Fruit fly (Drosophila melanogaster) whole organism, prepupa: Measurements from ENCODE around the gene TfIIFalpha.
A peak's percentile ranks its signal among the peaks of the same experiment; 100 is the strongest.

Experiments used
- Blimp-1 ChIP-seq: fragments of 200-800 bp; sonication (Bioruptor generic); optimal IDR thresholded peaks from 3 replicates; lab custom pipeline; 2017; ENCODE audit warnings: missing biosample characterization, missing genetic modification characterization, mild to moderate bottlenecking, moderate library complexity, missing genetic modification reagents
- CG10631 ChIP-seq: fragments of 200-800 bp; sonication (Bioruptor generic); optimal IDR thresholded peaks from 2 replicates; lab custom pipeline; 2016; ENCODE audit warnings: missing biosample characterization, missing genetic modification characterization
- CG10669 ChIP-seq: fragments of 200-800 bp; sonication (Bioruptor generic); optimal IDR thresholded peaks from 3 replicates; lab custom pipeline; 2018; ENCODE audit warnings: missing biosample characterization, mild to moderate bottlenecking, missing genetic modification characterization, moderate library complexity
- CG11294 ChIP-seq: fragments of 200-800 bp; sonication (Bioruptor generic); IDR thresholded peaks from 2 replicates; pipeline ENCODE4 v1.3.6; 2022; ENCODE audit warnings: missing biosample characterization, missing genetic modification characterization
- CG11762 ChIP-seq: fragments of 200-800 bp; sonication (Bioruptor generic); optimal IDR thresholded peaks from 3 replicates; lab custom pipeline; 2016; ENCODE audit warnings: missing biosample characterization, missing genetic modification characterization; ENCODE audit not compliant: insufficient read depth
- CG11902 ChIP-seq: fragments of 200-800 bp; sonication (Bioruptor generic); optimal IDR thresholded peaks from 3 replicates; lab custom pipeline; 2016; ENCODE audit warnings: missing biosample characterization, missing genetic modification characterization
- CG15336 ChIP-seq: fragments of 200-800 bp; sonication (Bioruptor generic); IDR thresholded peaks from 2 replicates; pipeline ENCODE4 v1.3.6; 2022; ENCODE audit warnings: missing biosample characterization, missing genetic modification characterization
- CG16779 ChIP-seq: fragments of 200-800 bp; sonication (Bioruptor generic); optimal IDR thresholded peaks from 3 replicates; lab custom pipeline; 2017; ENCODE audit warnings: missing biosample characterization, mild to moderate bottlenecking, missing genetic modification characterization
- CG3032 ChIP-seq: fragments of 200-800 bp; optimal IDR thresholded peaks from 2 replicates; lab custom pipeline; 2019; ENCODE audit warnings: missing biosample characterization, mild to moderate bottlenecking, missing genetic modification characterization, moderate library complexity
- CG31627 ChIP-seq: fragments of 200-800 bp; sonication (Bioruptor generic); optimal IDR thresholded peaks from 3 replicates; lab custom pipeline; 2016; ENCODE audit warnings: missing biosample characterization, missing genetic modification characterization
- CG32006 ChIP-seq: fragments of 200-800 bp; sonication (Bioruptor generic); optimal IDR thresholded peaks from 3 replicates; lab custom pipeline; 2017; ENCODE audit warnings: missing biosample characterization, mild to moderate bottlenecking, missing genetic modification characterization
- CG34406 ChIP-seq: fragments of 200-800 bp; sonication (Bioruptor generic); optimal IDR thresholded peaks from 3 replicates; lab custom pipeline; 2016; ENCODE audit warnings: missing biosample characterization, missing genetic modification characterization
- CG3919 ChIP-seq: fragments of 200-800 bp; sonication (Bioruptor generic); optimal IDR thresholded peaks from 3 replicates; lab custom pipeline; 2016; ENCODE audit warnings: missing biosample characterization, missing genetic modification characterization
- CG4318 ChIP-seq: fragments of 200-800 bp; sonication (Bioruptor generic); optimal IDR thresholded peaks from 3 replicates; lab custom pipeline; 2017; ENCODE audit warnings: missing biosample characterization, mild to moderate bottlenecking, missing genetic modification characterization
- CG6163 ChIP-seq: fragments of 200-800 bp; sonication (Bioruptor generic); IDR thresholded peaks from 3 replicates; pipeline ENCODE4 v1.3.6; 2022; ENCODE audit warnings: missing biosample characterization, missing genetic modification characterization
- CG6854 ChIP-seq: fragments of 200-800 bp; sonication (Bioruptor generic); optimal IDR thresholded peaks from 2 replicates; lab custom pipeline; 2017; ENCODE audit warnings: missing biosample characterization, mild to moderate bottlenecking, missing genetic modification characterization
- CG8319 ChIP-seq: fragments of 200-800 bp; sonication (Bioruptor generic); optimal IDR thresholded peaks from 3 replicates; lab custom pipeline; 2016; ENCODE audit warnings: missing biosample characterization, missing genetic modification characterization
- CG8632 ChIP-seq: fragments of 200-800 bp; sonication (Bioruptor generic); optimal IDR thresholded peaks from 3 replicates; lab custom pipeline; 2016; ENCODE audit warnings: missing biosample characterization, missing genetic modification characterization
- CG9139 ChIP-seq: fragments of 200-800 bp; sonication (Bioruptor generic); optimal IDR thresholded peaks from 3 replicates; lab custom pipeline; 2017; ENCODE audit warnings: missing biosample characterization, mild to moderate bottlenecking, missing genetic modification characterization
- Eip75B ChIP-seq: fragments of 200-800 bp; sonication (Bioruptor generic); optimal IDR thresholded peaks from 3 replicates; lab custom pipeline; 2016; ENCODE audit warnings: missing biosample characterization, missing genetic modification characterization
- Eip78C ChIP-seq: fragments of 200-800 bp; sonication (Bioruptor generic); peaks from one replicate; lab custom pipeline; 2016; ENCODE audit warnings: missing biosample characterization, missing genetic modification characterization
- Eip93F ChIP-seq: fragments of 200-800 bp; sonication (Bioruptor generic); optimal IDR thresholded peaks from 2 replicates; lab custom pipeline; 2016; ENCODE audit warnings: missing biosample characterization, mild to moderate bottlenecking, missing genetic modification characterization
- Ets21C ChIP-seq: fragments of 200-800 bp; sonication (Bioruptor generic); optimal IDR thresholded peaks from 3 replicates; lab custom pipeline; 2016; ENCODE audit warnings: missing biosample characterization, missing genetic modification characterization
- Ets96B ChIP-seq: fragments of 200-800 bp; optimal IDR thresholded peaks from 2 replicates; lab custom pipeline; 2019; ENCODE audit warnings: missing biosample characterization, mild to moderate bottlenecking, missing genetic modification characterization, moderate library complexity
- Gug ChIP-seq: fragments of 200-800 bp; sonication (Bioruptor generic); IDR thresholded peaks from 2 replicates; pipeline ENCODE4 v1.3.6; 2022; ENCODE audit warnings: missing biosample characterization, missing genetic modification characterization
- Hr38 ChIP-seq: sonication (Bioruptor generic); optimal IDR thresholded peaks from 2 replicates; lab custom pipeline; 2016; ENCODE audit warnings: missing biosample characterization, missing genetic modification characterization
- Hr39 ChIP-seq: fragments of 200-800 bp; sonication (Bioruptor generic); optimal IDR thresholded peaks from 2 replicates; lab custom pipeline; 2016; ENCODE audit warnings: missing biosample characterization, missing genetic modification characterization
- Hr4 ChIP-seq: fragments of 200-800 bp; sonication (Bioruptor generic); optimal IDR thresholded peaks from 3 replicates; lab custom pipeline; 2016; ENCODE audit warnings: missing biosample characterization, missing genetic modification characterization
- Lpt ChIP-seq: fragments of 200-800 bp; sonication (Bioruptor generic); optimal IDR thresholded peaks from 3 replicates; lab custom pipeline; 2016; ENCODE audit warnings: missing biosample characterization, missing genetic modification characterization
- Met ChIP-seq: fragments of 200-800 bp; sonication (Bioruptor generic); optimal IDR thresholded peaks from 3 replicates; lab custom pipeline; 2016; ENCODE audit warnings: missing biosample characterization, missing genetic modification characterization
- OdsH ChIP-seq: fragments of 200-800 bp; sonication (Bioruptor generic); optimal IDR thresholded peaks from 3 replicates; lab custom pipeline; 2016; ENCODE audit warnings: missing biosample characterization, missing genetic modification characterization
- Sox15 ChIP-seq: fragments of 200-800 bp; sonication (Bioruptor generic); optimal IDR thresholded peaks from 3 replicates; lab custom pipeline; 2016; ENCODE audit warnings: missing biosample characterization, missing genetic modification characterization
- achi ChIP-seq: fragments of 200-800 bp; sonication (Bioruptor generic); optimal IDR thresholded peaks from 3 replicates; lab custom pipeline; 2016; ENCODE audit warnings: missing biosample characterization, missing genetic modification characterization
- acj6 ChIP-seq: fragments of 200-800 bp; sonication (Bioruptor generic); optimal IDR thresholded peaks from 3 replicates; lab custom pipeline; 2016; ENCODE audit warnings: missing biosample characterization, missing genetic modification characterization
- cyc ChIP-seq: fragments of 200-800 bp; sonication (Bioruptor generic); optimal IDR thresholded peaks from 3 replicates; lab custom pipeline; 2016; ENCODE audit warnings: missing biosample characterization, missing genetic modification characterization
- dac ChIP-seq: fragments of 200-800 bp; sonication (Bioruptor generic); optimal IDR thresholded peaks from 2 replicates; lab custom pipeline; 2017; ENCODE audit warnings: missing biosample characterization, mild to moderate bottlenecking, missing genetic modification characterization
- dsx ChIP-seq: fragments of 200-800 bp; optimal IDR thresholded peaks from 3 replicates; lab custom pipeline; 2019; ENCODE audit warnings: missing biosample characterization, mild to moderate bottlenecking, missing genetic modification characterization, moderate library complexity; ENCODE audit not compliant: poor library complexity, severe bottlenecking
- eg ChIP-seq: fragments of 200-800 bp; sonication (Bioruptor generic); IDR thresholded peaks from 3 replicates; pipeline ENCODE4 v1.3.6; 2022; ENCODE audit warnings: missing biosample characterization, missing genetic modification characterization
- esn ChIP-seq: fragments of 200-800 bp; sonication (Bioruptor generic); optimal IDR thresholded peaks from 2 replicates; lab custom pipeline; 2016; ENCODE audit warnings: missing biosample characterization, mild to moderate bottlenecking, missing genetic modification characterization, moderate library complexity
- fd59A ChIP-seq: fragments of 200-800 bp; sonication (Bioruptor generic); optimal IDR thresholded peaks from 2 replicates; lab custom pipeline; 2017; ENCODE audit warnings: missing biosample characterization, mild to moderate bottlenecking, missing genetic modification characterization, missing genetic modification reagents
- fd85E ChIP-seq: fragments of 200-800 bp; sonication (Bioruptor generic); optimal IDR thresholded peaks from 3 replicates; lab custom pipeline; 2016; ENCODE audit warnings: missing biosample characterization, missing genetic modification characterization
- fkh ChIP-seq: fragments of 200-800 bp; sonication (Bioruptor generic); optimal IDR thresholded peaks from 3 replicates; lab custom pipeline; 2017; ENCODE audit warnings: missing biosample characterization, mild to moderate bottlenecking, missing genetic modification characterization, moderate library complexity
- lz ChIP-seq: fragments of 200-800 bp; sonication (Bioruptor generic); optimal IDR thresholded peaks from 3 replicates; lab custom pipeline; 2016; ENCODE audit warnings: missing biosample characterization, missing genetic modification characterization
- pdm3 ChIP-seq: fragments of 200-800 bp; sonication (Bioruptor generic); optimal IDR thresholded peaks from 3 replicates; lab custom pipeline; 2016; ENCODE audit warnings: missing biosample characterization, missing genetic modification characterization
- salr ChIP-seq, 2 experiments: fragments of 200-800 bp; sonication (Bioruptor generic); optimal IDR thresholded peaks; 3 replicates each; lab custom pipeline; 2016 to 2018; ENCODE audit warnings: missing biosample characterization in 2 of 2, missing genetic modification characterization in 2 of 2, mild to moderate bottlenecking in 1 of 2
- spab ChIP-seq: fragments of 200-800 bp; sonication (Bioruptor generic); optimal IDR thresholded peaks from 2 replicates; lab custom pipeline; 2017; ENCODE audit warnings: missing biosample characterization, mild to moderate bottlenecking, missing genetic modification characterization, missing genetic modification reagents
- ss ChIP-seq, 2 experiments: fragments of 200-800 bp; sonication (Bioruptor generic); optimal IDR thresholded peaks; 2 replicates in 1 of 2; 3 replicates in 1 of 2; lab custom pipeline; 2017 to 2018; ENCODE audit warnings: mild to moderate bottlenecking in 2 of 2, missing biosample characterization in 2 of 2, missing genetic modification characterization in 2 of 2, moderate library complexity in 1 of 2
- svp ChIP-seq: fragments of 200-800 bp; sonication (Bioruptor generic); peaks from one replicate; lab custom pipeline; 2016; ENCODE audit warnings: missing biosample characterization, missing genetic modification characterization
- topi ChIP-seq: fragments of 200-800 bp; sonication (Bioruptor generic); optimal IDR thresholded peaks from 3 replicates; lab custom pipeline; 2016; ENCODE audit warnings: missing biosample characterization, missing genetic modification characterization
- vri ChIP-seq: fragments of 200-800 bp; sonication (Bioruptor generic); optimal IDR thresholded peaks from 3 replicates; lab custom pipeline; 2016; ENCODE audit warnings: missing biosample characterization, mild to moderate bottlenecking, missing genetic modification characterization

TfIIFalpha gene

DNA sequence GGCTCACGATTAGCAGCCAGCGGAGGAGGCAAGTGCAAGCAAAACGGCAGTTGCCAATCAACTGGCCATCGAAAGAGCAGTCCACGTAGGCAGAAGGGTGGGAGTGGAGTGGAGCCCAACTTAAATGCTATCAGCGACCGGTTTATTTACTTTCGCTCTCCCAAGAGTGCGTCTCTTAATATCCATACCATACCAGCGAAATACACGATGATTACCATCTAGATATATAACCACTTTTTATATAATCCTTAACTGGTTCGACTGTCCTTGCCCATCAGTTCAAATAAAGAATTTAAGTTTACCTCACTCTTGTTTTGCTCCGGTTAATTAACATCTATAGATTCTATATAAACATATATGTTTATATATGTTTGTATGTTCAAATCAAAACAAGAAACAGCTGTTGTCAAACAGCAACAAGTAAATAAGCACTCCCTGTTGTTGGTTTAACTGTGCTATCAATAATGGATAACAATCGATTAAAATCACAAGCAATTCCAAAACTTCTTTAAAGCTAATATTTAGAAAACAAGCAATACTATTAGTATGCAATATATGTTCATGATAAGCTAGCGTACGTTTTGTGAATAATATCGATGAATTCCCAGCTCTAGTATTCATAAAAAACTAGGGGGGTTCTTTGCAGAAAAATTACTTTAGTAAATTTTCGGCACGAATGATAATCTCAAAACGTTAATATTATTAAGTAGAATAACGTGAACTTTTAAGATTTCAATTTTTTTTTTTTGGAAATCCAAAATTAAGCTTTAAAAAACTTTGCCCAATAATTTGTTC lies 6.6 kb upstream of the TfIIFalpha start:
- TF ChIP-seq salr (GFP tag; optimal IDR thresholded peaks at IDR 0.05; lab: Kevin White, UChicago), result no peak
- peak; percentile 29 for TF ChIP-seq fd85E (GFP tag; lab: Kevin White, UChicago)
- no peak for TF ChIP-seq CG8632 (GFP tag; lab: Kevin White, UChicago)
- peak; percentile 61; the same call in 1 of the 3 replicates for TF ChIP-seq CG6163 (GFP tag; lab: Robert Waterston, UW)
- TF ChIP-seq CG11294, result no peak
- no peak for TF ChIP-seq Gug (GFP tag; lab: Robert Waterston, UW)
- TF ChIP-seq Lpt, result no peak
- no peak for TF ChIP-seq Eip93F
- TF ChIP-seq Hr4 (GFP tag; lab: Kevin White, UChicago), result peak; percentile 60
- TF ChIP-seq CG9139, result no peak
- no peak for TF ChIP-seq CG4318 (GFP tag; lab: Kevin White, UChicago)
- no peak for TF ChIP-seq spab (GFP tag; lab: Kevin White, UChicago)
- TF ChIP-seq dac (GFP tag; lab: Kevin White, UChicago), result no peak
- TF ChIP-seq CG10631 (GFP tag; lab: Kevin White, UChicago), result peak; percentile 37
- peak; percentile 57; the same call in 1 of the 3 replicates for TF ChIP-seq eg (GFP tag; lab: Robert Waterston, UW)
- no peak for TF ChIP-seq Hr38
- TF ChIP-seq acj6 (GFP tag; lab: Kevin White, UChicago), result peak; percentile 48
- TF ChIP-seq Eip78C (GFP tag; lab: Kevin White, UChicago), result peak; percentile 77
- peak; percentile 6 for TF ChIP-seq Sox15
- peak; percentile 44 for TF ChIP-seq Hr39
- TF ChIP-seq lz (GFP tag; lab: Kevin White, UChicago), result peak; percentile 38
- TF ChIP-seq CG11762, result peak; percentile 20
- TF ChIP-seq CG6854, result peak; percentile 4
- TF ChIP-seq cyc (GFP tag; lab: Kevin White, UChicago), result peak; percentile 27
- TF ChIP-seq pdm3, result peak; percentile 47
- peak; percentile 26 for TF ChIP-seq CG3919
- TF ChIP-seq CG34406 (GFP tag; lab: Kevin White, UChicago), result no peak
- peak; percentile 21 for TF ChIP-seq CG10669 (GFP tag; lab: Kevin White, UChicago)
- TF ChIP-seq CG3032 (tag; lab: Kevin White, UChicago), result peak; percentile 14
- no peak for TF ChIP-seq CG16779 (tag; lab: Kevin White, UChicago)
- TF ChIP-seq Met (GFP tag; lab: Kevin White, UChicago), result peak; percentile 55
- peak; percentile 59 for TF ChIP-seq OdsH
- TF ChIP-seq fkh (GFP tag; lab: Kevin White, UChicago), result peak; percentile 92
- no peak for TF ChIP-seq vri
- no peak for TF ChIP-seq Ets21C (GFP tag; lab: Kevin White, UChicago)
- peak; percentile 36 for TF ChIP-seq Eip75B (GFP tag; lab: Kevin White, UChicago)
- no peak for TF ChIP-seq dsx
- no peak for TF ChIP-seq fd59A (GFP tag; lab: Kevin White, UChicago)
- TF ChIP-seq achi, result peak; percentile 42
- TF ChIP-seq svp (GFP tag; lab: Kevin White, UChicago), result no peak
- peak; percentile 47 for TF ChIP-seq topi (GFP tag; lab: Kevin White, UChicago)
- no peak for TF ChIP-seq CG32006 (GFP tag; lab: Kevin White, UChicago)
- TF ChIP-seq ss (GFP tag; optimal IDR thresholded peaks at IDR 0.05; lab: Kevin White, UChicago), result peak in 1 of 2 experiments; percentile 2
- TF ChIP-seq Blimp-1 (GFP tag; lab: Kevin White, UChicago), result peak; percentile 85
- peak; percentile 33; the same call in 1 of the 2 replicates for TF ChIP-seq CG15336 (GFP tag; lab: Robert Waterston, UW)
- TF ChIP-seq esn (GFP tag; lab: Kevin White, UChicago), result peak; percentile 69
- peak; percentile 27 for TF ChIP-seq CG31627 (GFP tag; lab: Kevin White, UChicago)
- TF ChIP-seq CG11902 (GFP tag; lab: Kevin White, UChicago), result no peak
- no peak for TF ChIP-seq CG8319 (GFP tag; lab: Kevin White, UChicago)
- TF ChIP-seq Ets96B (tag; lab: Kevin White, UChicago), result peak; percentile 18
